Fruit fly (Drosophila melanogaster) whole organism, embryonic: ENCODE data around the gene CG14339.
A peak's percentile ranks its signal among the peaks of the same experiment; 100 is the strongest.

Experiments
- Abd-B ChIP-seq: fragments of 200-800 bp; sonication (Bioruptor generic); optimal IDR thresholded peaks from 2 replicates; lab custom pipeline; 2018; ENCODE audit warnings: missing biosample characterization, mild to moderate bottlenecking, missing genetic modification characterization, moderate library complexity
- Asciz ChIP-seq: fragments of 200-800 bp; sonication (Bioruptor generic); optimal IDR thresholded peaks from 2 replicates; lab custom pipeline; 2017; ENCODE audit warnings: missing biosample characterization, mild to moderate bottlenecking, missing genetic modification characterization, missing genetic modification reagents
- Awh ChIP-seq: fragments of 200-800 bp; sonication (Bioruptor generic); IDR thresholded peaks from 2 replicates; pipeline ENCODE4, ENCODE4 v1.3.6; 2022; ENCODE audit warnings: missing biosample characterization, missing genetic modification characterization
- BtbVII ChIP-seq: fragments of 200-800 bp; sonication (Bioruptor generic); optimal IDR thresholded peaks from 3 replicates; lab custom pipeline; 2017; ENCODE audit warnings: missing biosample characterization, mild to moderate bottlenecking, missing genetic modification characterization
- CG10147 ChIP-seq: fragments of 200-800 bp; sonication (Bioruptor generic); optimal IDR thresholded peaks from 2 replicates; lab custom pipeline; 2019; ENCODE audit warnings: missing biosample characterization, mild to moderate bottlenecking, missing genetic modification characterization, moderate library complexity
- CG11093 ChIP-seq: fragments of 200-800 bp; sonication (Bioruptor generic); IDR thresholded peaks from 3 replicates; pipeline ENCODE4 v1.3.6; 2022; ENCODE audit warnings: missing biosample characterization, missing genetic modification characterization
- CG12391 ChIP-seq: fragments of 200-800 bp; sonication (Bioruptor generic); optimal IDR thresholded peaks from 3 replicates; lab custom pipeline; 2018; ENCODE audit warnings: missing biosample characterization, mild to moderate bottlenecking, missing genetic modification characterization, moderate library complexity
- CG13287 ChIP-seq: fragments of 200-800 bp; sonication (Bioruptor generic); IDR thresholded peaks from 2 replicates; pipeline ENCODE4 v1.3.6; 2022; ENCODE audit warnings: missing biosample characterization, missing genetic modification characterization; ENCODE audit not compliant: partially characterized antibody
- CG15479 ChIP-seq: fragments of 200-800 bp; sonication (Bioruptor generic); optimal IDR thresholded peaks from 3 replicates; lab custom pipeline; 2019; ENCODE audit warnings: missing biosample characterization, mild to moderate bottlenecking, missing genetic modification characterization, moderate library complexity
- CG1603 ChIP-seq: fragments of 200-800 bp; sonication (Bioruptor generic); optimal IDR thresholded peaks from 2 replicates; lab custom pipeline; 2019; ENCODE audit warnings: missing biosample characterization, mild to moderate bottlenecking, missing genetic modification characterization, moderate library complexity
- CG16863 ChIP-seq: fragments of 200-800 bp; sonication (Bioruptor generic); optimal IDR thresholded peaks from 3 replicates; lab custom pipeline; 2016; ENCODE audit warnings: missing biosample characterization, missing genetic modification characterization
- CG2712 ChIP-seq: fragments of 200-800 bp; optimal IDR thresholded peaks from 3 replicates; lab custom pipeline; 2019; ENCODE audit warnings: missing biosample characterization, mild to moderate bottlenecking, missing genetic modification characterization, moderate library complexity
- CG31388 ChIP-seq: fragments of 200-800 bp; sonication (Bioruptor generic); optimal IDR thresholded peaks from 2 replicates; lab custom pipeline; 2016; ENCODE audit warnings: missing biosample characterization, missing genetic modification characterization
- CG3163 ChIP-seq: fragments of 200-800 bp; sonication (Bioruptor generic); optimal IDR thresholded peaks from 3 replicates; lab custom pipeline; 2016; ENCODE audit warnings: missing biosample characterization, missing genetic modification characterization
- CG4617 ChIP-seq: fragments of 200-800 bp; sonication (Bioruptor generic); optimal IDR thresholded peaks from 3 replicates; lab custom pipeline; 2016; ENCODE audit warnings: missing biosample characterization, missing genetic modification characterization, borderline replicate concordance
- CG7963 ChIP-seq: fragments of 200-800 bp; sonication (Bioruptor generic); IDR thresholded peaks from 3 replicates; pipeline ENCODE4 v1.3.6; 2022; ENCODE audit warnings: missing biosample characterization, missing genetic modification characterization; ENCODE audit not compliant: partially characterized antibody
- CG8281 ChIP-seq: fragments of 200-800 bp; sonication (Bioruptor generic); optimal IDR thresholded peaks from 2 replicates; lab custom pipeline; 2018; ENCODE audit warnings: missing biosample characterization, mild to moderate bottlenecking, missing genetic modification characterization, moderate library complexity
- CG9876 ChIP-seq: fragments of 200-800 bp; sonication (Bioruptor generic); optimal IDR thresholded peaks from 2 replicates; lab custom pipeline; 2016; ENCODE audit warnings: missing biosample characterization, missing genetic modification characterization
- Drgx ChIP-seq: fragments of 200-800 bp; sonication (Bioruptor generic); IDR thresholded peaks from 2 replicates; pipeline ENCODE4 v1.3.6; 2022; ENCODE audit warnings: missing biosample characterization, missing genetic modification characterization
- HLH4C ChIP-seq: fragments of 200-800 bp; sonication (Bioruptor generic); IDR thresholded peaks from 3 replicates; pipeline ENCODE4 v1.3.6; 2022; ENCODE audit warnings: missing biosample characterization, missing genetic modification characterization; ENCODE audit not compliant: partially characterized antibody
- Hr78 ChIP-seq, 2 experiments: fragments of 200-800 bp in 1 of 2; fragments of >200 bp in 1 of 2; sonication (Bioruptor generic) in 1 of 2; optimal IDR thresholded peaks; 2 replicates each; lab custom pipeline; 2017 to 2019; ENCODE audit warnings: missing biosample characterization in 2 of 2, missing genetic modification characterization in 2 of 2, mild to moderate bottlenecking in 1 of 2, moderate library complexity in 1 of 2
- Mes4 ChIP-seq: fragments of 200-800 bp; sonication (Bioruptor generic); optimal IDR thresholded peaks from 2 replicates; lab custom pipeline; 2016; ENCODE audit warnings: missing biosample characterization, missing genetic modification characterization
- NK7.1 ChIP-seq: fragments of 200-800 bp; sonication (Bioruptor generic); optimal IDR thresholded peaks from 3 replicates; lab custom pipeline; 2016; ENCODE audit warnings: missing biosample characterization, missing genetic modification characterization
- Scr ChIP-seq: fragments of 200-800 bp; sonication (Bioruptor generic); IDR thresholded peaks from 2 replicates; pipeline ENCODE4 v1.3.6; 2022; ENCODE audit warnings: missing biosample characterization, missing genetic modification characterization; ENCODE audit not compliant: partially characterized antibody
- Sox100B ChIP-seq: fragments of 200-800 bp; sonication (Bioruptor generic); optimal IDR thresholded peaks from 3 replicates; lab custom pipeline; 2018; ENCODE audit warnings: missing biosample characterization, mild to moderate bottlenecking, missing genetic modification characterization
- Usf ChIP-seq: fragments of 200-800 bp; sonication (Bioruptor generic); optimal IDR thresholded peaks from 2 replicates; lab custom pipeline; 2017; ENCODE audit warnings: missing genotype, missing biosample characterization, missing genetic modification characterization
- bbx ChIP-seq: fragments of 200-800 bp; sonication (Bioruptor generic); IDR thresholded peaks from 2 replicates; pipeline ENCODE4 v1.3.6; 2022; ENCODE audit warnings: missing biosample characterization, missing genetic modification characterization; ENCODE audit not compliant: partially characterized antibody
- bcd ChIP-seq: fragments of 200-800 bp; sonication (Bioruptor generic); optimal IDR thresholded peaks from 2 replicates; lab custom pipeline; 2017; ENCODE audit warnings: missing biosample characterization, mild to moderate bottlenecking, missing genetic modification characterization
- br ChIP-seq: fragments of >200 bp; optimal IDR thresholded peaks from 2 replicates; lab custom pipeline; 2017
- crol ChIP-seq: fragments of 200-800 bp; sonication (Bioruptor generic); IDR thresholded peaks from 2 replicates; pipeline ENCODE4 v1.3.6; 2022; ENCODE audit warnings: missing biosample characterization, missing genetic modification characterization
- disco-r ChIP-seq: fragments of 200-800 bp; sonication (Bioruptor generic); optimal IDR thresholded peaks from 2 replicates; lab custom pipeline; 2016; ENCODE audit warnings: missing biosample characterization, missing genetic modification characterization
- dmrt99B ChIP-seq: fragments of 200-800 bp; sonication (Bioruptor generic); optimal IDR thresholded peaks from 2 replicates; lab custom pipeline; 2018; ENCODE audit warnings: missing biosample characterization, mild to moderate bottlenecking, missing genetic modification characterization, moderate library complexity
- ewg ChIP-seq: fragments of 200-800 bp; sonication (Bioruptor generic); optimal IDR thresholded peaks from 3 replicates; lab custom pipeline; 2017; ENCODE audit warnings: mild to moderate bottlenecking, missing biosample characterization, missing genetic modification reagents, missing genetic modification characterization
- fd102C ChIP-seq: fragments of 200-800 bp; sonication (Bioruptor generic); optimal IDR thresholded peaks from 2 replicates; lab custom pipeline; 2018; ENCODE audit warnings: missing biosample characterization, mild to moderate bottlenecking, missing genetic modification characterization, moderate library complexity
- ftz-f1 ChIP-seq: fragments of 200-800 bp; sonication (Bioruptor generic); optimal IDR thresholded peaks from 2 replicates; lab custom pipeline; 2016; ENCODE audit warnings: missing biosample characterization, missing genetic modification characterization
- gem ChIP-seq: fragments of 200-800 bp; sonication (Bioruptor generic); optimal IDR thresholded peaks from 2 replicates; lab custom pipeline; 2019; ENCODE audit warnings: missing biosample characterization, mild to moderate bottlenecking, missing genetic modification characterization, moderate library complexity
- h ChIP-seq: fragments of >200 bp; optimal IDR thresholded peaks from 2 replicates; lab custom pipeline; 2017
- nmo ChIP-seq: fragments of 200-800 bp; sonication (Bioruptor generic); optimal IDR thresholded peaks from 2 replicates; lab custom pipeline; 2018; ENCODE audit warnings: missing biosample characterization, mild to moderate bottlenecking, missing genetic modification characterization, moderate library complexity
- p53 ChIP-seq: fragments of 200-800 bp; sonication (Bioruptor generic); optimal IDR thresholded peaks from 2 replicates; lab custom pipeline; 2016; ENCODE audit warnings: missing biosample characterization, missing genetic modification characterization
- pita ChIP-seq: fragments of 200-800 bp; sonication (Bioruptor generic); optimal IDR thresholded peaks from 2 replicates; lab custom pipeline; 2017; ENCODE audit warnings: missing biosample characterization, mild to moderate bottlenecking, missing genetic modification characterization
- row ChIP-seq: fragments of 200-800 bp; sonication (Bioruptor generic); IDR thresholded peaks from 3 replicates; pipeline ENCODE4 v1.3.6; 2022; ENCODE audit warnings: missing biosample characterization, missing genetic modification characterization
- sd ChIP-seq: fragments of 200-800 bp; sonication (Bioruptor generic); optimal IDR thresholded peaks from 3 replicates; lab custom pipeline; 2018; ENCODE audit warnings: missing biosample characterization, mild to moderate bottlenecking, missing genetic modification characterization, moderate library complexity
- sens-2 ChIP-seq: fragments of 200-800 bp; sonication (Bioruptor generic); IDR thresholded peaks from 2 replicates; pipeline ENCODE4 v1.3.6; 2022; ENCODE audit warnings: missing biosample characterization, missing genetic modification characterization
- sima ChIP-seq: fragments of 200-800 bp; sonication (Bioruptor generic); optimal IDR thresholded peaks from 2 replicates; lab custom pipeline; 2016; ENCODE audit warnings: missing biosample characterization, missing genetic modification characterization
- sr ChIP-seq: fragments of 200-800 bp; sonication (Bioruptor generic); IDR thresholded peaks from 3 replicates; pipeline ENCODE4 v1.3.6; 2022; ENCODE audit warnings: missing biosample characterization, missing genetic modification characterization
- stc ChIP-seq: fragments of 200-800 bp; sonication (Bioruptor generic); IDR thresholded peaks from 2 replicates; pipeline ENCODE4 v1.3.6; 2022; ENCODE audit warnings: missing biosample characterization, missing genetic modification characterization
- trem ChIP-seq: fragments of 200-800 bp; optimal IDR thresholded peaks from 3 replicates; lab custom pipeline; 2019; ENCODE audit warnings: missing biosample characterization, mild to moderate bottlenecking, missing genetic modification characterization, moderate library complexity
- usp ChIP-seq: fragments of >200 bp; optimal IDR thresholded peaks from 2 replicates; lab custom pipeline; 2017; ENCODE audit warnings: missing biosample characterization, missing genetic modification characterization

The CG14339 gene

dm6 chr2L:1077469-1077993, 30.8 kb upstream of the CG14339 start, which contains the start of the genes S and ast (continued):
- TF ChIP-seq BtbVII (GFP tag; lab: Kevin White, UChicago) (peak; percentile 33), bbx (GFP tag; lab: Robert Waterston, UW) (peak; percentile 98), CG8281 (tag; lab: Kevin White, UChicago) (no peak), crol (GFP tag; lab: Robert Waterston, UW) (no peak), Abd-B (GFP tag; lab: Kevin White, UChicago) (no peak), Drgx (no peak), usp (GFP tag; lab: Kevin White, UChicago) (no peak)

dm6 chr2L:1080802-1081464, 27.4 kb upstream of the CG14339 start, which contains the start of gene Atg4a:
TSS of gene Atg4a (plus strand) at chr2L:1080911.
- TF ChIP-seq ftz-f1 (GFP tag; lab: Kevin White, UChicago) (peak; percentile 13), CG3163 (GFP tag; lab: Kevin White, UChicago) (no peak), CG12391 (tag; lab: Kevin White, UChicago) (no peak), CG1603 (tag; lab: Kevin White, UChicago) (no peak), NK7.1 (GFP tag; lab: Kevin White, UChicago) (no peak), disco-r (GFP tag; lab: Kevin White, UChicago) (no peak), row (GFP tag; lab: Robert Waterston, UW) (0 out of 3 replicates have a peak, but pooled peaks have one; percentile 12), CG16863 (GFP tag; lab: Kevin White, UChicago) (no peak), CG11093 (GFP tag; lab: Robert Waterston, UW) (no peak), Awh (GFP tag; lab: Robert Waterston, UW) (no peak), CG15479 (GFP tag; lab: Kevin White, UChicago) (no peak), Asciz (GFP tag; lab: Kevin White, UChicago) (no peak), Usf (GFP tag; lab: Kevin White, UChicago) (no peak), Mes4 (no peak), fd102C (GFP tag; lab: Kevin White, UChicago) (no peak), gem (tag; lab: Kevin White, UChicago) (no peak), sr (GFP tag; lab: Robert Waterston, UW) (no peak), Sox100B (no peak), stc (no peak), CG2712 (peak; percentile 2), sd (tag; lab: Kevin White, UChicago) (no peak), sens-2 (no peak), CG31388 (GFP tag; lab: Kevin White, UChicago) (no peak), Hr78 (GFP tag; optimal IDR thresholded peaks at IDR 0.05; lab: Kevin White, UChicago) (peak in 1 of 2 experiments; percentile 23), HLH4C (no peak), pita (GFP tag; lab: Kevin White, UChicago) (no peak), h (lab: Kevin White, UChicago) (no peak), p53 (GFP tag; lab: Kevin White, UChicago) (no peak), CG9876 (GFP tag; lab: Kevin White, UChicago) (no peak), ewg (GFP tag; lab: Kevin White, UChicago) (no peak), sima (GFP tag; lab: Kevin White, UChicago) (no peak), CG4617 (GFP tag; lab: Kevin White, UChicago) (peak; percentile 42), dmrt99B (tag; lab: Kevin White, UChicago) (no peak), trem (tag; lab: Kevin White, UChicago) (no peak), Scr (GFP tag; lab: Robert Waterston, UW) (no peak), CG10147 (GFP tag; lab: Kevin White, UChicago) (no peak), br (no peak), CG13287 (GFP tag; lab: Robert Waterston, UW) (peak; percentile 27; the same call in 1 of the 2 replicates), bcd (GFP tag; lab: Kevin White, UChicago) (no peak), CG7963 (GFP tag; lab: Robert Waterston, UW) (no peak), nmo (no peak)
